Worm (Caenorhabditis elegans): ENCODE results near the gene srx-12.

Gene srx-12

DNA sequence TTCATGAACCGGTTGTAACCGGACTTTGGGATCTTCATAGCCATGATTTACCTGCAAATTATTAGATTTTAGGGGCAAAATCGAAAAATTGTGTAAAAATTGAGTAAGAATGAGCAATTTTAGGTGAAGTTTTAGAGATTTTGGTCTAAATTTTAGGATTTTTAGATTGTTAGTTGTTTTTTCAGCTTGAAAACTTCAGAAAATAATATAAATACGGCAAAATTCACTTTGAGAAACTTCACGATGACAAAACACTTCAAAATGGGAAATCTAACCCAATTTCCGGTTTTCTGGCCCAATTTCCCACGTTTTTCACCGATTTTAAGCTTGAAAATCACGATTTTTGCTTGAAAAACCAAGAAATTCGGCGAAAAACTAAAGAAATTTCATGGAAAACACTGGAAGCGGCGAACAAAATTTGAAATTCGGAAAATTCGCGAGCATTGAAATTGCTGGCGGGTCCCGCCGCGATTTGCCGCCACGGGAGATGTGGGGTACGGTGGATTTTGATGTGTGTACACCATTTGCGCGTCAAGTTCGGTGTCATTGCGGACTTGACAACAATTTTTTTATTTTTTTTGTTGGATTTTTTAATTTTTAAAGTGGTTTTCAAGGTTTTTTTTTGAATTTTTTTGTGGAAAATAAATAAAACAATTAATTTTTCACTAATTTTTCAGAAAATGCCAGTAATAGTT lies 48.2 kb downstream of the srx-12 start, which contains the start of the genes cct-8 and Y55F3AR.2 (continued):
- TF ChIP-seq Y67H2A.10 (GFP tag; conservative IDR thresholded peaks at IDR 0.05) = peak; percentile 95
- peak; percentile 98 for TF ChIP-seq hsf-1 (GFP tag; IDR thresholded peaks at IDR 0.05)
- no peak for TF ChIP-seq hlh-12 (tag; optimal IDR thresholded peaks at IDR 0.05)
- peak; percentile 99 for TF ChIP-seq B0336.3 (GFP tag; IDR thresholded peaks at IDR 0.05)
- peak; percentile 65; the same call in 1 of the 2 replicates for TF ChIP-seq lin-26 (GFP tag; IDR thresholded peaks at IDR 0.05)
- TF ChIP-seq sdz-38 (tag; optimal IDR thresholded peaks at IDR 0.05) = no peak
- peak; percentile 71; the same call in 1 of the 2 replicates for TF ChIP-seq ztf-25 (GFP tag; IDR thresholded peaks at IDR 0.05)
- TF ChIP-seq Y95B8A.8 (GFP tag; IDR thresholded peaks at IDR 0.05) = peak; percentile 97
- TF ChIP-seq nhr-90 (tag; optimal IDR thresholded peaks at IDR 0.05) = peak; percentile 49
- TF ChIP-seq egrh-3 (GFP tag; IDR thresholded peaks at IDR 0.05) = peak; percentile 47; the same call in 1 of the 2 replicates
- TF ChIP-seq zfh-2 (GFP tag; conservative IDR thresholded peaks at IDR 0.05) = peak; percentile 91
- peak; percentile 97 for TF ChIP-seq D2030.7 (GFP tag; IDR thresholded peaks at IDR 0.05)
- peak; percentile 8 for TF ChIP-seq sptf-2 (GFP tag; optimal IDR thresholded peaks at IDR 0.05)
- TF ChIP-seq T07F8.4 (tag; optimal IDR thresholded peaks at IDR 0.05) = peak; percentile 4
- TF ChIP-seq lin-54 (GFP tag; optimal IDR thresholded peaks at IDR 0.05) = peak; percentile 99
- peak; percentile 86; the same call in 1 of the 2 replicates for TF ChIP-seq egl-18 (GFP tag; IDR thresholded peaks at IDR 0.05)
- TF ChIP-seq tbx-9 (tag; optimal IDR thresholded peaks at IDR 0.05; ENCODE audit: borderline replicate concordance) = peak; percentile 50
- peak; percentile 98 for TF ChIP-seq lir-1 (GFP tag; conservative IDR thresholded peaks at IDR 0.05)
- peak; percentile 99 for TF ChIP-seq repo-1 (tag; optimal IDR thresholded peaks at IDR 0.05)
- TF ChIP-seq ceh-100 (GFP tag; IDR thresholded peaks at IDR 0.05) = peak; percentile 91
- TF ChIP-seq madf-6 (GFP tag; IDR thresholded peaks at IDR 0.05) = peak; percentile 98
- peak; percentile 96 for TF ChIP-seq atf-7 (tag; optimal IDR thresholded peaks at IDR 0.05)
- peak; percentile 79 for TF ChIP-seq fkh-3 (tag; optimal IDR thresholded peaks at IDR 0.05)
- TF ChIP-seq ztf-28 (GFP tag; IDR thresholded peaks at IDR 0.05) = peak; percentile 92
- TF ChIP-seq Y56A3A.18 (GFP tag; IDR thresholded peaks at IDR 0.05) = peak; percentile 99
- TF ChIP-seq snpc-1.1 (tag; optimal IDR thresholded peaks at IDR 0.05; ENCODE audit: insufficient read depth) = peak; percentile 71
- TF ChIP-seq unc-62 (GFP tag; optimal IDR thresholded peaks at IDR 0.05) = no peak
- peak; percentile 45 for TF ChIP-seq B0261.1 (tag; optimal IDR thresholded peaks at IDR 0.05)
- TF ChIP-seq F33H1.4 (GFP tag; IDR thresholded peaks at IDR 0.05) = peak; percentile 100
- peak; percentile 83; the same call in 1 of the 2 replicates for TF ChIP-seq aptf-3 (GFP tag; IDR thresholded peaks at IDR 0.05)
- no peak for TF ChIP-seq ceh-58 (GFP tag; IDR thresholded peaks at IDR 0.05)
- TF ChIP-seq snpc-3.4 (tag; optimal IDR thresholded peaks at IDR 0.05) = peak; percentile 96
- TF ChIP-seq T26A5.8 (tag; optimal IDR thresholded peaks at IDR 0.05) = peak; percentile 82
- peak; percentile 12 for TF ChIP-seq die-1 (tag; optimal IDR thresholded peaks at IDR 0.05)
- peak; percentile 93 for TF ChIP-seq efl-1 (GFP tag; optimal IDR thresholded peaks at IDR 0.05)
- peak; percentile 96 for TF ChIP-seq ceh-91 (GFP tag; IDR thresholded peaks at IDR 0.05)
- TF ChIP-seq F22D6.2 (tag; optimal IDR thresholded peaks at IDR 0.05) = peak; percentile 86
- peak; percentile 37 for TF ChIP-seq nhr-27 (tag; optimal IDR thresholded peaks at IDR 0.05)
- peak; percentile 89 for TF ChIP-seq madf-10 (tag; optimal IDR thresholded peaks at IDR 0.05)
- TF ChIP-seq pha-4 (tag; optimal IDR thresholded peaks at IDR 0.05) = peak; percentile 88
- TF ChIP-seq zim-3 (tag; optimal IDR thresholded peaks at IDR 0.05) = peak; percentile 82
- peak; percentile 60 for TF ChIP-seq ztf-22 (GFP tag; optimal IDR thresholded peaks at IDR 0.05)
- TF ChIP-seq hrde-1 (tag; optimal IDR thresholded peaks at IDR 0.05; ENCODE audit: borderline replicate concordance) = peak; percentile 88
- TF ChIP-seq pbrm-1 (GFP tag; IDR thresholded peaks at IDR 0.05) = peak; percentile 99
- peak; percentile 82 for TF ChIP-seq Y79H2A.3 (GFP tag; conservative IDR thresholded peaks at IDR 0.05)
- TF ChIP-seq cebp-1 (GFP tag; IDR thresholded peaks at IDR 0.05) = peak; percentile 91
- TF ChIP-seq cebp-1 (tag; optimal IDR thresholded peaks at IDR 0.05) = peak; percentile 97
- TF ChIP-seq mes-4 (tag; optimal IDR thresholded peaks at IDR 0.05) = peak; percentile 35

All from whole organism, young adult.